Worm (Caenorhabditis elegans) whole organism, young adult: Measurements from ENCODE around the gene hil-6.

Experiments
- B0019.2 ChIP-seq: fragments of 200-800 bp; sonication (Bioruptor generic); conservative IDR thresholded peaks from 2 replicates; pipeline ENCODE4 v1.3.6; 2022; ENCODE audit warnings: missing genetic modification reagents, missing genetic modification characterization, missing compliant biosample characterization
- C17E4.6 ChIP-seq: fragments of 200-800 bp; sonication (Bioruptor generic); IDR thresholded peaks from 2 replicates; pipeline ENCODE4 v1.3.6; 2022; ENCODE audit warnings: missing genetic modification reagents, missing genetic modification characterization, missing compliant biosample characterization
- D2030.7 ChIP-seq: fragments of 200-800 bp; sonication (Bioruptor generic); IDR thresholded peaks from 2 replicates; pipeline ENCODE4 v1.3.6; 2022; ENCODE audit warnings: missing genetic modification reagents, missing genetic modification characterization, missing compliant biosample characterization
- F23B12.7 ChIP-seq: sonication (generic microtip); optimal IDR thresholded peaks from 2 replicates; lab custom pipeline; 2017; ENCODE audit warnings: missing genetic modification characterization, mild to moderate bottlenecking, missing compliant biosample characterization, antibody characterized with exemption, moderate library complexity; ENCODE audit not compliant: insufficient read depth
- F39B2.1 ChIP-seq: fragments of 200-800 bp; sonication (Bioruptor generic); IDR thresholded peaks from 2 replicates; pipeline ENCODE4 v1.3.6; 2022; ENCODE audit warnings: missing genetic modification reagents, missing genetic modification characterization, missing compliant biosample characterization
- F52B5.7 ChIP-seq: sonication (generic microtip); optimal IDR thresholded peaks from 2 replicates; lab custom pipeline; 2016; ENCODE audit warnings: mild to moderate bottlenecking, missing genetic modification characterization, missing compliant biosample characterization
- F55B11.4 ChIP-seq: sonication (generic microtip); optimal IDR thresholded peaks from 2 replicates; lab custom pipeline; 2016; ENCODE audit warnings: missing compliant biosample characterization, missing genetic modification characterization, borderline replicate concordance; ENCODE audit not compliant: insufficient read depth
- F57C9.4 ChIP-seq: sonication (generic microtip); optimal IDR thresholded peaks from 2 replicates; lab custom pipeline; 2017; ENCODE audit warnings: mild to moderate bottlenecking, missing genetic modification characterization, missing compliant biosample characterization
- K12H6.12 ChIP-seq: fragments of 200-800 bp; sonication (Bioruptor generic); optimal IDR thresholded peaks from 2 replicates; lab custom pipeline; 2018; ENCODE audit warnings: mild to moderate bottlenecking, missing genetic modification characterization, missing compliant biosample characterization
- ZK185.1 ChIP-seq: sonication (generic microtip); optimal IDR thresholded peaks from 2 replicates; lab custom pipeline; 2016; ENCODE audit warnings: mild to moderate bottlenecking, missing genetic modification characterization, missing compliant biosample characterization; ENCODE audit not compliant: poor library complexity, severe bottlenecking
- attf-3 ChIP-seq: fragments of 200-800 bp; sonication (Bioruptor generic); conservative IDR thresholded peaks from 2 replicates; pipeline ENCODE4 v1.3.6; 2022; ENCODE audit warnings: missing genetic modification reagents, missing genetic modification characterization, missing compliant biosample characterization
- bed-2 ChIP-seq: fragments of 200-800 bp; sonication (Bioruptor generic); IDR thresholded peaks from 2 replicates; pipeline ENCODE4 v1.3.6; 2022; ENCODE audit warnings: missing genetic modification reagents, missing genetic modification characterization, missing compliant biosample characterization
- cebp-1 ChIP-seq, 2 experiments: fragments of 200-800 bp in 1 of 2; sonication (Bioruptor generic) in 1 of 2; sonication (generic microtip) in 1 of 2; IDR thresholded peaks in 1 of 2; optimal IDR thresholded peaks in 1 of 2; 2 replicates each; pipeline versions ENCODE4 v1.3.6 to Lab custom; 2017 to 2022; ENCODE audit warnings: missing compliant biosample characterization in 2 of 2, missing genetic modification characterization in 2 of 2, mild to moderate bottlenecking in 1 of 2, missing genetic modification reagents in 1 of 2, moderate library complexity in 1 of 2
- cebp-2 ChIP-seq: fragments of 200-800 bp; sonication (Bioruptor generic); IDR thresholded peaks from 2 replicates; pipeline ENCODE4 v1.3.6; 2022; ENCODE audit warnings: missing genetic modification characterization, missing compliant biosample characterization
- ceh-27 ChIP-seq: fragments of 200-800 bp; sonication (Bioruptor generic); optimal IDR thresholded peaks from 2 replicates; lab custom pipeline; 2018; ENCODE audit warnings: mild to moderate bottlenecking, missing genetic modification characterization, moderate library complexity, missing compliant biosample characterization
- ceh-58 ChIP-seq: fragments of 200-800 bp; sonication (Bioruptor generic); IDR thresholded peaks from 2 replicates; pipeline ENCODE4 v1.3.6; 2022; ENCODE audit warnings: missing genetic modification characterization, missing compliant biosample characterization
- ceh-91 ChIP-seq: fragments of 200-800 bp; sonication (Bioruptor generic); IDR thresholded peaks from 2 replicates; pipeline ENCODE4 v1.3.6; 2022; ENCODE audit warnings: missing genetic modification reagents, missing genetic modification characterization, missing compliant biosample characterization
- egl-18 ChIP-seq: fragments of 200-800 bp; sonication (Bioruptor generic); IDR thresholded peaks from 2 replicates; pipeline ENCODE4 v1.3.6; 2022; ENCODE audit warnings: missing genetic modification reagents, missing genetic modification characterization, missing compliant biosample characterization
- him-1 ChIP-seq: sonication (generic microtip); optimal IDR thresholded peaks from 2 replicates; lab custom pipeline; 2016; ENCODE audit warnings: missing genotype, missing genetic modification reagents, missing genetic modification characterization, missing compliant biosample characterization
- hmg-1.2 ChIP-seq: fragments of 200-800 bp; sonication (Bioruptor generic); IDR thresholded peaks from 2 replicates; pipeline ENCODE4 v1.3.6; 2022; ENCODE audit warnings: missing genetic modification reagents, missing genetic modification characterization, missing compliant biosample characterization
- lag-1 ChIP-seq: fragments of 200-800 bp; sonication (Bioruptor generic); IDR thresholded peaks from 2 replicates; pipeline ENCODE4 v1.3.6; 2022; ENCODE audit warnings: missing genetic modification reagents, missing genetic modification characterization, missing compliant biosample characterization
- lin-40 ChIP-seq: sonication (generic microtip); optimal IDR thresholded peaks from 2 replicates; lab custom pipeline; 2016; ENCODE audit warnings: missing genetic modification characterization, mild to moderate bottlenecking, missing compliant biosample characterization, missing genotype, missing genetic modification reagents
- lir-1 ChIP-seq: fragments of 200-800 bp; sonication (Bioruptor generic); conservative IDR thresholded peaks from 2 replicates; pipeline ENCODE4 v1.3.6; 2022; ENCODE audit warnings: missing genetic modification reagents, missing genetic modification characterization, missing compliant biosample characterization
- nhr-179 ChIP-seq: sonication (generic microtip); optimal IDR thresholded peaks from 2 replicates; lab custom pipeline; 2016; ENCODE audit warnings: mild to moderate bottlenecking, missing genetic modification characterization, missing compliant biosample characterization
- nhr-80 ChIP-seq: sonication (generic microtip); optimal IDR thresholded peaks from 2 replicates; lab custom pipeline; 2016; ENCODE audit warnings: missing genetic modification characterization, missing compliant biosample characterization
- nhr-90 ChIP-seq: sonication (generic microtip); optimal IDR thresholded peaks from 2 replicates; lab custom pipeline; 2016; ENCODE audit warnings: missing genotype, mild to moderate bottlenecking, missing genetic modification characterization, missing compliant biosample characterization
- rcor-1 ChIP-seq: fragments of 200-800 bp; sonication (Bioruptor generic); IDR thresholded peaks from 2 replicates; pipeline ENCODE4 v1.3.6; 2022; ENCODE audit warnings: missing genetic modification reagents, missing genetic modification characterization, missing compliant biosample characterization
- rpc-1 ChIP-seq, 2 experiments: fragments of 150-350 bp in 1 of 2; sonication (generic microtip) in 1 of 2; optimal IDR thresholded peaks; 2 replicates each; lab custom pipeline; 2014 to 2018; ENCODE audit warnings: missing biosample characterization in 1 of 2, missing genetic modification characterization in 1 of 2, missing genetic modification reagents in 1 of 2, missing genotype in 1 of 2
- sea-2 ChIP-seq: fragments of 200-800 bp; sonication (Bioruptor generic); IDR thresholded peaks from 2 replicates; pipeline ENCODE4 v1.3.6; 2022; ENCODE audit warnings: missing genetic modification characterization, missing compliant biosample characterization
- snpc-3.4 ChIP-seq: sonication (generic microtip); optimal IDR thresholded peaks from 2 replicates; lab custom pipeline; 2017; ENCODE audit warnings: missing genetic modification characterization, mild to moderate bottlenecking, missing compliant biosample characterization, antibody characterized with exemption, moderate library complexity, missing genotype, missing genetic modification reagents
- tbp1 ChIP-seq: fragments of 200-800 bp; sonication (Bioruptor generic); optimal IDR thresholded peaks from 2 replicates; lab custom pipeline; 2018; ENCODE audit warnings: mild to moderate bottlenecking, missing genetic modification characterization, missing compliant biosample characterization
- unc-130 ChIP-seq: sonication (generic microtip); optimal IDR thresholded peaks from 2 replicates; lab custom pipeline; 2016; ENCODE audit warnings: missing genetic modification reagents, missing genetic modification characterization, missing compliant biosample characterization
- ztf-22 ChIP-seq: fragments of 200-800 bp; sonication (Bioruptor generic); optimal IDR thresholded peaks from 2 replicates; lab custom pipeline; 2018; ENCODE audit warnings: mild to moderate bottlenecking, missing genetic modification characterization, moderate library complexity, missing compliant biosample characterization
- ztf-25 ChIP-seq: fragments of 200-800 bp; sonication (Bioruptor generic); IDR thresholded peaks from 2 replicates; pipeline ENCODE4 v1.3.6; 2022; ENCODE audit warnings: missing genetic modification reagents, missing genetic modification characterization, missing compliant biosample characterization

hil-6 gene

ce11 chrV:2067419-2067818 is 36.1 kb upstream of the hil-6 start (continued):
- TF ChIP-seq sea-2: no peak
- no peak for TF ChIP-seq egl-18 (GFP tag; lab: Robert Waterston, UW)
- TF ChIP-seq him-1 (tag; lab: Kevin White, UChicago): no peak
- TF ChIP-seq ztf-22 (GFP tag; lab: Kevin White, UChicago): no peak
- no peak for TF ChIP-seq rpc-1 (optimal IDR thresholded peaks at IDR 0.05; lab: Kevin White, UChicago)
- TF ChIP-seq rpc-1 (tag; optimal IDR thresholded peaks at IDR 0.05; lab: Kevin White, UChicago): no peak
- TF ChIP-seq B0019.2: peak; percentile 55; the same call in 1 of the 2 replicates
- no peak for TF ChIP-seq ceh-27
- no peak for TF ChIP-seq K12H6.12 (tag; lab: Kevin White, UChicago)
- TF ChIP-seq cebp-1 (GFP tag; IDR thresholded peaks at IDR 0.05; lab: Robert Waterston, UW): no peak
- no peak for TF ChIP-seq cebp-1 (tag; optimal IDR thresholded peaks at IDR 0.05; lab: Kevin White, UChicago)
- no peak for TF ChIP-seq F55B11.4 (tag; lab: Kevin White, UChicago)
- TF ChIP-seq ceh-58 (GFP tag; lab: Robert Waterston, UW): no peak
- no peak for TF ChIP-seq F39B2.1 (GFP tag; lab: Robert Waterston, UW)
- TF ChIP-seq unc-130 (GFP tag; lab: Kevin White, UChicago): no peak
- peak; percentile 68 for TF ChIP-seq snpc-3.4 (tag; lab: Kevin White, UChicago)
- peak; percentile 88 for TF ChIP-seq D2030.7 (GFP tag; lab: Robert Waterston, UW)
- no peak for TF ChIP-seq cebp-2 (GFP tag; lab: Robert Waterston, UW)
- no peak for TF ChIP-seq ZK185.1 (tag; lab: Kevin White, UChicago)
- no peak for TF ChIP-seq nhr-179 (tag; lab: Kevin White, UChicago)
- no peak for TF ChIP-seq lin-40 (tag; lab: Kevin White, UChicago)
- TF ChIP-seq tbp1 (GFP tag; lab: Kevin White, UChicago): no peak
- TF ChIP-seq lag-1 (GFP tag; lab: Robert Waterston, UW): no peak
- TF ChIP-seq ztf-25: no peak
- no peak for TF ChIP-seq F57C9.4 (tag; lab: Kevin White, UChicago)
- TF ChIP-seq F52B5.7: no peak
- TF ChIP-seq C17E4.6: peak; percentile 68; the same call in 1 of the 2 replicates
- TF ChIP-seq nhr-90 (tag; lab: Kevin White, UChicago): no peak
- TF ChIP-seq ceh-91 (GFP tag; lab: Robert Waterston, UW): peak; percentile 90
- TF ChIP-seq, all 124 proteins: peak for 24

DNA sequence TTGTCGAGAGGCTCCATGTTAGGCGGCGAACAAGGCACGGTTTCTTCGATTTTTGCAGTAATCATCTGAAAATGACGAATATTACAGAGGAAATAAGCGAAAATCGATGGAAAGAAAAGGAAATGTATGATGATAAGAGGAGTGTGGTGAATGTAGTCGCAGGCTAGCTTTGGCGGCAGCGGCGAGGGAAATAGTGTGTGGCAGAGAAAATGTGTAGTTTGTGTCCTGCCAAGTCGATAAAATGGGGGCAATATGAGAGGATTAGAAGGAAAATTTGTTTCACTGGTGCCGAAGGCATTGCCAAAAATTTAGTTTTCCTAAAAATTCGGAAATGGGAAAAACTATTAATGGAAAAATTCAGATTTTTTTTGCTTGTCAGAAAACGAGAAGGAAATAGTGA is 35.4 kb upstream of the hil-6 start, which contains the start of gene nhr-86:
Gene nhr-86, minus strand, starts transcription at position 71 of the 400 bp plus-strand sequence.
- TF ChIP-seq nhr-80 (tag; lab: Kevin White, UChicago): peak; percentile 19
- TF ChIP-seq bed-2 (GFP tag; lab: Robert Waterston, UW): no peak
- TF ChIP-seq rcor-1: no peak
- no peak for TF ChIP-seq F23B12.7 (tag; lab: Kevin White, UChicago)
- TF ChIP-seq cebp-1 (GFP tag; IDR thresholded peaks at IDR 0.05; lab: Robert Waterston, UW): no peak
- peak; percentile 15 for TF ChIP-seq cebp-1 (tag; optimal IDR thresholded peaks at IDR 0.05; lab: Kevin White, UChicago)
- no peak for TF ChIP-seq attf-3 (GFP tag; lab: Robert Waterston, UW)
- TF ChIP-seq hmg-1.2 (GFP tag; lab: Robert Waterston, UW): peak; percentile 45; the same call in 1 of the 2 replicates
- TF ChIP-seq, all 124 proteins: peak for 3

DNA sequence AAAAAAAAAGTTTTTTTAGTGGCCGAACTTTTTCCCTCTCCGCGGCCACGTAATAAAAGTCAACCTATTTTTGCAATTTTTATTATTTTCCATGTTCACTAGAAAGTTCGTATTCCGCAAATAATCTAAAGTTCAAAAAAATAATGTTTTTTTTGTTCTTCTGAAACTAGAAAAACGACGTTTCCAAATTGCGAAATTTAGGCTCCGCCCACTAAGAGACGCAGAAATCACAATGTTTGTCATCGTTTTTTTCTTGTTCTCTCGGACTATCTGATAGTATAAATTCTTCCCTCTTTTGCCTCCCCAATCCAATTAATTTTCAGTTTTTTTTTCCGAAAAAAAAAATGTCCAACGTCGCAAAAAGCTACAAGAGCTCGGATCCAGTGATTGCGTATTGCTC is 26.0 kb upstream of the hil-6 start, which contains the start of gene comt-3:
Gene comt-3, plus strand, starts transcription at position 214 of the 400 bp plus-strand sequence.
- no peak for TF ChIP-seq lir-1 (GFP tag; lab: Robert Waterston, UW)
- TF ChIP-seq cebp-1 (GFP tag; IDR thresholded peaks at IDR 0.05; lab: Robert Waterston, UW): peak; percentile 79; the same call in 1 of the 2 replicates
- TF ChIP-seq cebp-1 (tag; optimal IDR thresholded peaks at IDR 0.05; lab: Kevin White, UChicago): peak; percentile 89
